Fruit fly (Drosophila melanogaster): ENCODE results near the gene sgl.

The sgl gene

DNA sequence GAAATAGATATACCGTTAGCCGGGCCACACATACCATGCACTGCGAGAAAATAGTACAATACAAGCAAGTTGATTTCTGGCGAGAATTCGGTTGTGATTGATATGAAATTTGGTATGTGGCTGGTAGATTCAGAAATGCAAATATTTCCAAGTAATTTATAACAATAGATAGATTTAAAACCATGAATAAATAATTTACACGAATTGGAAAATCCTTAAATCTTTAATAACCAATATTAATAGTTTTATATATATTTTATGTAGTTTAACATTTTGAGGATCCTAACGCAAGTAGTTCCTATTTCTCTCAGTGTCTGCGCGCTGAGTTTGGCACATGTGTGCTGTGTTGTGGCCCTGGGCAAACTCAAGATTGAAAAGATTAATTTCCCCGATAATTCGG, 17.3 kb upstream of the sgl start (continued):
- TF ChIP-seq CG4617 (GFP tag; optimal IDR thresholded peaks at IDR 0.05; ENCODE audit: borderline replicate concordance) (no peak), slp2 (GFP tag; optimal IDR thresholded peaks at IDR 0.05) (no peak), CG9876 (GFP tag; optimal IDR thresholded peaks at IDR 0.05) (no peak), CG15479 (GFP tag; optimal IDR thresholded peaks at IDR 0.05) (no peak), Asciz (GFP tag; optimal IDR thresholded peaks at IDR 0.05) (no peak), ranshi (GFP tag; IDR thresholded peaks at IDR 0.05) (no peak), gfzf (GFP tag; optimal IDR thresholded peaks at IDR 0.05) (no peak), CG42726 (GFP tag; IDR thresholded peaks at IDR 0.05; ENCODE audit: partially characterized antibody) (no peak), CG33213 (GFP tag; optimal IDR thresholded peaks at IDR 0.05) (no peak), Fer3 (tag; optimal IDR thresholded peaks at IDR 0.05) (no peak), CG10431 (GFP tag; optimal IDR thresholded peaks at IDR 0.05) (no peak), CG8478 (optimal IDR thresholded peaks at IDR 0.05) (no peak), CG6254 (GFP tag; optimal IDR thresholded peaks at IDR 0.05) (no peak), toy (GFP tag; IDR thresholded peaks at IDR 0.05) (no peak), Blimp-1 (GFP tag; optimal IDR thresholded peaks at IDR 0.05) (peak; percentile 43), jigr1 (GFP tag; IDR thresholded peaks at IDR 0.05) (no peak), CG1602 (GFP tag; optimal IDR thresholded peaks at IDR 0.05) (peak; percentile 55), CG17829 (tag; optimal IDR thresholded peaks at IDR 0.05) (peak; percentile 77), Dek (tag; optimal IDR thresholded peaks at IDR 0.05) (no peak), ham (GFP tag; IDR thresholded peaks at IDR 0.05) (no peak), CG2712 (tag; optimal IDR thresholded peaks at IDR 0.05) (peak; percentile 77), CkIIα-i1 (GFP tag; IDR thresholded peaks at IDR 0.05) (no peak), Jarid2 (GFP tag; optimal IDR thresholded peaks at IDR 0.05) (no peak), corto (GFP tag; optimal IDR thresholded peaks at IDR 0.05) (no peak), CG13287 (GFP tag; IDR thresholded peaks at IDR 0.05; ENCODE audit: partially characterized antibody) (no peak), dan (GFP tag; IDR thresholded peaks at IDR 0.05) (peak; percentile 40), rib (GFP tag; IDR thresholded peaks at IDR 0.05) (no peak), NC2β (GFP tag; optimal IDR thresholded peaks at IDR 0.05) (no peak), gro (GFP tag; optimal IDR thresholded peaks at IDR 0.05) (no peak), CG12236 (GFP tag; optimal IDR thresholded peaks at IDR 0.05) (no peak), CG30020 (tag; optimal IDR thresholded peaks at IDR 0.05) (no peak), CG12744 (GFP tag; optimal IDR thresholded peaks at IDR 0.05) (no peak), Dll (GFP tag; IDR thresholded peaks at IDR 0.05; ENCODE audit: partially characterized antibody) (no peak), Lim3 (GFP tag; IDR thresholded peaks at IDR 0.05) (no peak), dati (GFP tag; IDR thresholded peaks at IDR 0.05) (no peak), CG11247 (GFP tag; IDR thresholded peaks at IDR 0.05) (no peak), Oaz (GFP tag; IDR thresholded peaks at IDR 0.05) (no peak), CG3065 (GFP tag; optimal IDR thresholded peaks at IDR 0.05) (no peak), MESR4 (GFP tag; optimal IDR thresholded peaks at IDR 0.05) (no peak), tin (GFP tag; optimal IDR thresholded peaks at IDR 0.05) (peak; percentile 17), CG4282 (GFP tag; optimal IDR thresholded peaks at IDR 0.05) (no peak), PHDP (tag; optimal IDR thresholded peaks at IDR 0.05) (peak; percentile 37), Mad (GFP tag; optimal IDR thresholded peaks at IDR 0.05) (no peak), CG31365 (tag; optimal IDR thresholded peaks at IDR 0.05) (no peak), CG17568 (GFP tag; optimal IDR thresholded peaks at IDR 0.05) (no peak), CG17802 (tag; optimal IDR thresholded peaks at IDR 0.05) (no peak), schlank (tag; optimal IDR thresholded peaks at IDR 0.05) (no peak), Awh (GFP tag; IDR thresholded peaks at IDR 0.05) (no peak), otp (GFP tag; IDR thresholded peaks at IDR 0.05) (no peak), B-H1 (GFP tag; IDR thresholded peaks at IDR 0.05) (no peak), pb (GFP tag; optimal IDR thresholded peaks at IDR 0.05) (no peak), CG1024 (GFP tag; IDR thresholded peaks at IDR 0.05) (0 out of 2 replicates have a peak, but pooled peaks have one; percentile 24), ro (GFP tag; IDR thresholded peaks at IDR 0.05) (no peak)

Measured in whole organism, embryonic.